Fruit fly (Drosophila melanogaster) whole organism, embryonic: ENCODE measurements around the gene CG12290.

Source experiments
- Aef1 ChIP-seq: fragments of 200-800 bp; sonication (Bioruptor generic); IDR thresholded peaks from 3 replicates; pipeline ENCODE4 v1.3.6; 2022; ENCODE audit warnings: missing biosample characterization, missing genetic modification characterization
- Bgb ChIP-seq: fragments of 200-800 bp; sonication (Bioruptor generic); IDR thresholded peaks from 2 replicates; pipeline ENCODE4 v1.3.6; 2022; ENCODE audit warnings: missing biosample characterization, missing genetic modification characterization; ENCODE audit not compliant: partially characterized antibody
- BtbVII ChIP-seq: fragments of 200-800 bp; sonication (Bioruptor generic); optimal IDR thresholded peaks from 3 replicates; lab custom pipeline; 2017; ENCODE audit warnings: missing biosample characterization, mild to moderate bottlenecking, missing genetic modification characterization
- CG10462 ChIP-seq: fragments of 200-800 bp; sonication (Bioruptor generic); optimal IDR thresholded peaks from 2 replicates; lab custom pipeline; 2016; ENCODE audit warnings: missing biosample characterization, missing genetic modification characterization
- CG10565 ChIP-seq: fragments of 200-800 bp; sonication (Bioruptor generic); optimal IDR thresholded peaks from 3 replicates; lab custom pipeline; 2016; ENCODE audit warnings: missing biosample characterization, mild to moderate bottlenecking, missing genetic modification characterization
- CG11398 ChIP-seq: fragments of 200-800 bp; sonication (Bioruptor generic); optimal IDR thresholded peaks from 2 replicates; lab custom pipeline; 2016; ENCODE audit warnings: missing biosample characterization, missing genetic modification characterization
- CG12219 ChIP-seq: fragments of 200-800 bp; sonication (Bioruptor generic); optimal IDR thresholded peaks from 3 replicates; lab custom pipeline; 2018; ENCODE audit warnings: missing biosample characterization, mild to moderate bottlenecking, missing genetic modification characterization
- CG12744 ChIP-seq: fragments of 200-800 bp; sonication (Bioruptor generic); optimal IDR thresholded peaks from 2 replicates; lab custom pipeline; 2016; ENCODE audit warnings: missing biosample characterization, missing genetic modification characterization
- CG14441 ChIP-seq: fragments of 200-800 bp; sonication (Bioruptor generic); IDR thresholded peaks from 2 replicates; pipeline ENCODE4 v1.3.6; 2022; ENCODE audit warnings: missing biosample characterization, missing genetic modification characterization
- CG1602 ChIP-seq: fragments of 200-800 bp; sonication (Bioruptor generic); optimal IDR thresholded peaks from 3 replicates; lab custom pipeline; 2016; ENCODE audit warnings: missing biosample characterization, missing genetic modification characterization
- CG17361 ChIP-seq: fragments of 200-800 bp; sonication (Bioruptor generic); IDR thresholded peaks from 3 replicates; pipeline ENCODE4 v1.3.6; 2022; ENCODE audit warnings: missing biosample characterization, missing genetic modification characterization
- CG18262 ChIP-seq: fragments of 200-800 bp; optimal IDR thresholded peaks from 3 replicates; lab custom pipeline; 2019; ENCODE audit warnings: missing biosample characterization, mild to moderate bottlenecking, missing genetic modification characterization, moderate library complexity
- CG18476 ChIP-seq: fragments of 200-800 bp; sonication (Bioruptor generic); optimal IDR thresholded peaks from 2 replicates; lab custom pipeline; 2016; ENCODE audit warnings: missing biosample characterization, mild to moderate bottlenecking, missing genetic modification characterization
- CG18599 ChIP-seq: fragments of 200-800 bp; sonication (Bioruptor generic); optimal IDR thresholded peaks from 3 replicates; lab custom pipeline; 2017; ENCODE audit warnings: missing biosample characterization, missing genetic modification characterization, mild to moderate bottlenecking, moderate library complexity, missing genetic modification reagents
- CG31441 ChIP-seq: fragments of 200-800 bp; sonication (Bioruptor generic); IDR thresholded peaks from 2 replicates; pipeline ENCODE4 v1.3.6; 2022; ENCODE audit warnings: missing biosample characterization, missing genetic modification characterization
- CG3163 ChIP-seq: fragments of 200-800 bp; sonication (Bioruptor generic); optimal IDR thresholded peaks from 3 replicates; lab custom pipeline; 2016; ENCODE audit warnings: missing biosample characterization, missing genetic modification characterization
- CG32767 ChIP-seq: fragments of 200-800 bp; sonication (Bioruptor generic); IDR thresholded peaks from 2 replicates; pipeline ENCODE4 v1.3.6; 2022; ENCODE audit warnings: missing biosample characterization, missing genetic modification characterization
- CG3995 ChIP-seq: fragments of 200-800 bp; sonication (Bioruptor generic); optimal IDR thresholded peaks from 3 replicates; lab custom pipeline; 2016; ENCODE audit warnings: missing biosample characterization, missing genetic modification characterization
- CG6272 ChIP-seq: fragments of 200-800 bp; sonication (Bioruptor generic); IDR thresholded peaks from 2 replicates; pipeline ENCODE4 v1.3.6; 2022; ENCODE audit warnings: missing biosample characterization, missing genetic modification characterization
- CG8290 ChIP-seq, 3 experiments: fragments of 200-800 bp; sonication (Bioruptor generic); optimal IDR thresholded peaks; 2 replicates each; lab custom pipeline; 2016 to 2019; ENCODE audit warnings: missing biosample characterization in 3 of 3, missing genetic modification characterization in 3 of 3, mild to moderate bottlenecking in 2 of 3, moderate library complexity in 1 of 3
- CG8478 ChIP-seq: fragments of >200 bp; optimal IDR thresholded peaks from 2 replicates; lab custom pipeline; 2018
- CG8944 ChIP-seq: fragments of 200-800 bp; sonication (Bioruptor generic); optimal IDR thresholded peaks from 3 replicates; lab custom pipeline; 2016; ENCODE audit warnings: missing biosample characterization, missing genetic modification characterization
- CG9215 ChIP-seq: fragments of 200-800 bp; sonication (Bioruptor generic); IDR thresholded peaks from 2 replicates; pipeline ENCODE4 v1.3.6; 2022; ENCODE audit warnings: missing biosample characterization, missing genetic modification characterization
- CG9727 ChIP-seq: fragments of 200-800 bp; sonication (Bioruptor generic); optimal IDR thresholded peaks from 3 replicates; lab custom pipeline; 2017; ENCODE audit warnings: missing biosample characterization, mild to moderate bottlenecking, missing genetic modification characterization
- CrebB ChIP-seq: fragments of 200-800 bp; sonication (Bioruptor generic); optimal IDR thresholded peaks from 3 replicates; lab custom pipeline; 2018; ENCODE audit warnings: missing biosample characterization, mild to moderate bottlenecking, missing genetic modification characterization
- Dad ChIP-seq: fragments of 200-800 bp; sonication (Bioruptor generic); optimal IDR thresholded peaks from 3 replicates; lab custom pipeline; 2016; ENCODE audit warnings: missing biosample characterization, missing genetic modification characterization
- HHEX ChIP-seq: fragments of 200-800 bp; sonication (Bioruptor generic); optimal IDR thresholded peaks from 3 replicates; lab custom pipeline; 2017; ENCODE audit warnings: missing biosample characterization, mild to moderate bottlenecking, missing genetic modification characterization, missing genetic modification reagents
- HLH54F ChIP-seq: fragments of 200-800 bp; sonication (Bioruptor generic); optimal IDR thresholded peaks from 3 replicates; lab custom pipeline; 2016; ENCODE audit warnings: missing biosample characterization, missing genetic modification characterization
- Kr ChIP-seq: fragments of 200-800 bp; sonication (Bioruptor generic); optimal IDR thresholded peaks from 2 replicates; lab custom pipeline; 2017; ENCODE audit warnings: missing biosample characterization, mild to moderate bottlenecking, missing genetic modification characterization
- Mad ChIP-seq: fragments of 200-800 bp; sonication (Bioruptor generic); optimal IDR thresholded peaks from 2 replicates; lab custom pipeline; 2016; ENCODE audit warnings: missing biosample characterization, missing genetic modification characterization
- Max ChIP-seq: fragments of 200-800 bp; sonication (Bioruptor generic); optimal IDR thresholded peaks from 2 replicates; lab custom pipeline; 2016; ENCODE audit warnings: missing biosample characterization, mild to moderate bottlenecking, missing genetic modification characterization
- Nf-YA ChIP-seq: fragments of 200-800 bp; sonication (Bioruptor generic); IDR thresholded peaks from 2 replicates; pipeline ENCODE4 v1.3.6; 2022; ENCODE audit warnings: missing biosample characterization, missing genetic modification characterization
- Oli ChIP-seq: fragments of 200-800 bp; sonication (Bioruptor generic); optimal IDR thresholded peaks from 2 replicates; lab custom pipeline; 2018; ENCODE audit warnings: missing biosample characterization, mild to moderate bottlenecking, missing genetic modification characterization, moderate library complexity
- Ravus ChIP-seq: fragments of 200-800 bp; sonication (Bioruptor generic); IDR thresholded peaks from 2 replicates; pipeline ENCODE4 v1.3.6; 2022; ENCODE audit warnings: missing biosample characterization, missing genetic modification characterization
- Sox100B ChIP-seq: fragments of 200-800 bp; sonication (Bioruptor generic); optimal IDR thresholded peaks from 3 replicates; lab custom pipeline; 2018; ENCODE audit warnings: missing biosample characterization, mild to moderate bottlenecking, missing genetic modification characterization
- Sox102F ChIP-seq: fragments of 200-800 bp; sonication (Bioruptor generic); optimal IDR thresholded peaks from 2 replicates; lab custom pipeline; 2018; ENCODE audit warnings: missing biosample characterization, mild to moderate bottlenecking, missing genetic modification characterization, moderate library complexity
- Xbp1 ChIP-seq: fragments of 200-800 bp; sonication (Bioruptor generic); optimal IDR thresholded peaks from 3 replicates; lab custom pipeline; 2016; ENCODE audit warnings: missing biosample characterization, mild to moderate bottlenecking, missing genetic modification characterization
- Xrp1 ChIP-seq: fragments of 200-800 bp; sonication (Bioruptor generic); IDR thresholded peaks from 2 replicates; pipeline ENCODE4 v1.3.6; 2022; ENCODE audit warnings: missing biosample characterization, missing genetic modification characterization
- al ChIP-seq: fragments of 200-800 bp; sonication (Bioruptor generic); IDR thresholded peaks from 2 replicates; pipeline ENCODE4 v1.3.6; 2022; ENCODE audit warnings: missing biosample characterization, missing genetic modification characterization
- cato ChIP-seq: fragments of 200-800 bp; sonication (Bioruptor generic); optimal IDR thresholded peaks from 2 replicates; lab custom pipeline; 2016; ENCODE audit warnings: missing biosample characterization, missing genetic modification characterization, borderline replicate concordance
- cg ChIP-seq: fragments of 200-800 bp; sonication (Bioruptor generic); optimal IDR thresholded peaks from 3 replicates; lab custom pipeline; 2019; ENCODE audit warnings: missing biosample characterization, mild to moderate bottlenecking, missing genetic modification characterization, moderate library complexity
- dpn ChIP-seq, 2 experiments: fragments of 200-800 bp; sonication (Bioruptor generic); optimal IDR thresholded peaks; 3 replicates each; lab custom pipeline; 2016; ENCODE audit warnings: missing biosample characterization in 2 of 2, missing genetic modification characterization in 2 of 2
- gsb ChIP-seq: fragments of 200-800 bp; sonication (Bioruptor generic); IDR thresholded peaks from 2 replicates; pipeline ENCODE4 v1.3.6; 2022; ENCODE audit warnings: missing biosample characterization, missing genetic modification characterization
- kay ChIP-seq: fragments of 200-800 bp; sonication (Bioruptor generic); optimal IDR thresholded peaks from 2 replicates; lab custom pipeline; 2016; ENCODE audit warnings: missing biosample characterization, missing genetic modification characterization
- ken ChIP-seq: fragments of 200-800 bp; sonication (Bioruptor generic); IDR thresholded peaks from 3 replicates; pipeline ENCODE4 v1.3.6; 2022; ENCODE audit warnings: missing biosample characterization, missing genetic modification characterization
- lab ChIP-seq: fragments of 200-800 bp; sonication (Bioruptor generic); optimal IDR thresholded peaks from 3 replicates; lab custom pipeline; 2017; ENCODE audit warnings: missing biosample characterization, missing genetic modification characterization, mild to moderate bottlenecking, moderate library complexity, missing genetic modification reagents
- slbo ChIP-seq: fragments of 200-800 bp; sonication (Bioruptor generic); IDR thresholded peaks from 2 replicates; pipeline ENCODE4 v1.3.6; 2022; ENCODE audit warnings: missing biosample characterization, missing genetic modification characterization
- slou ChIP-seq: fragments of 200-800 bp; sonication (Bioruptor generic); optimal IDR thresholded peaks from 3 replicates; lab custom pipeline; 2016; ENCODE audit warnings: missing biosample characterization, missing genetic modification characterization
- tio ChIP-seq: fragments of 200-800 bp; sonication (Bioruptor generic); optimal IDR thresholded peaks from 2 replicates; lab custom pipeline; 2017; ENCODE audit warnings: missing biosample characterization, missing genetic modification characterization, inconsistent platforms
- trem ChIP-seq: fragments of 200-800 bp; optimal IDR thresholded peaks from 3 replicates; lab custom pipeline; 2019; ENCODE audit warnings: missing biosample characterization, mild to moderate bottlenecking, missing genetic modification characterization, moderate library complexity
- ttk ChIP-seq: fragments of 200-800 bp; sonication (Bioruptor generic); IDR thresholded peaks from 2 replicates; pipeline ENCODE4 v2.1.2; 2022; ENCODE audit warnings: missing biosample characterization, missing genetic modification characterization
- yki ChIP-seq: fragments of >200 bp; optimal IDR thresholded peaks from 3 replicates; lab custom pipeline; 2018

The CG12290 gene

dm6 chr3R:26238945-26239344 lies 8.9 kb downstream of the CG12290 start (continued):
- TF ChIP-seq CG18262 (tag; lab: Kevin White, UChicago) (no peak), lab (GFP tag; lab: Kevin White, UChicago) (peak; percentile 80), slou (GFP tag; lab: Kevin White, UChicago) (peak; percentile 12), BtbVII (peak; percentile 64), dpn (GFP tag; optimal IDR thresholded peaks at IDR 0.05; lab: Kevin White, UChicago) (peak in 1 of 2 experiments; percentile 41), gsb (GFP tag; lab: Robert Waterston, UW) (peak; percentile 65; the same call in 1 of the 2 replicates), CG1602 (GFP tag; lab: Kevin White, UChicago) (no peak), CG32767 (peak; percentile 64; the same call in 1 of the 2 replicates), slbo (GFP tag; lab: Robert Waterston, UW) (peak; percentile 59), CG14441 (GFP tag; lab: Robert Waterston, UW) (peak; percentile 68), CG31441 (GFP tag; lab: Robert Waterston, UW) (no peak), HHEX (GFP tag; lab: Kevin White, UChicago) (peak; percentile 68), yki (lab: Kevin White, UChicago) (no peak), CG9727 (GFP tag; lab: Kevin White, UChicago) (peak; percentile 48), Aef1 (GFP tag; lab: Robert Waterston, UW) (no peak), Oli (tag; lab: Kevin White, UChicago) (peak; percentile 15), CG8290 (GFP tag; optimal IDR thresholded peaks at IDR 0.05; lab: Kevin White, UChicago) (no peak), CG8290 (tag; optimal IDR thresholded peaks at IDR 0.05; lab: Kevin White, UChicago) (peak in 1 of 2 experiments; percentile 89), CG10565 (GFP tag; lab: Kevin White, UChicago) (no peak), ken (GFP tag; lab: Robert Waterston, UW) (0 out of 3 replicates have a peak, but pooled peaks have one; percentile 24), kay (peak; percentile 7), CG11398 (GFP tag; lab: Kevin White, UChicago) (peak; percentile 60), CG12744 (GFP tag; lab: Kevin White, UChicago) (peak; percentile 35), Kr (no peak), al (GFP tag; lab: Robert Waterston, UW) (peak; percentile 37; the same call in 1 of the 2 replicates), Xbp1 (GFP tag; lab: Kevin White, UChicago) (peak; percentile 1), cg (GFP tag; lab: Kevin White, UChicago) (no peak), Ravus (GFP tag; lab: Robert Waterston, UW) (no peak), Xrp1 (GFP tag; lab: Robert Waterston, UW) (peak; percentile 53), Dad (peak; percentile 44), CG18599 (GFP tag; lab: Kevin White, UChicago) (peak; percentile 79), CG9215 (GFP tag; lab: Robert Waterston, UW) (no peak), CG17361 (0 out of 3 replicates have a peak, but pooled peaks have one; percentile 16), CG8478 (no peak), Bgb (no peak), ttk (GFP tag; lab: Robert Waterston, UW) (peak; percentile 43; the same call in 1 of the 2 replicates), CG8944 (GFP tag; lab: Kevin White, UChicago) (peak; percentile 3), Sox100B (GFP tag; lab: Kevin White, UChicago) (peak; percentile 55), CG18476 (GFP tag; lab: Kevin White, UChicago) (peak; percentile 15), HLH54F (GFP tag; lab: Kevin White, UChicago) (peak; percentile 14), Sox102F (peak; percentile 43), trem (tag; lab: Kevin White, UChicago) (no peak), Nf-YA (GFP tag; lab: Robert Waterston, UW) (peak; percentile 64; the same call in 1 of the 2 replicates), Max (GFP tag; lab: Kevin White, UChicago) (no peak), CG6272 (GFP tag; lab: Robert Waterston, UW) (no peak), cato (no peak), CG3995 (no peak), CG3163 (GFP tag; lab: Kevin White, UChicago) (peak; percentile 17), CG12219 (GFP tag; lab: Kevin White, UChicago) (peak; percentile 29), Mad (GFP tag; lab: Kevin White, UChicago) (peak; percentile 10), CG10462 (GFP tag; lab: Kevin White, UChicago) (no peak), CrebB (tag; lab: Kevin White, UChicago) (peak; percentile 12), tio (GFP tag; lab: Kevin White, UChicago) (peak; percentile 17)
